Worm (Caenorhabditis elegans): ENCODE results near the gene ZK938.1.

Gene ZK938.1

DNA sequence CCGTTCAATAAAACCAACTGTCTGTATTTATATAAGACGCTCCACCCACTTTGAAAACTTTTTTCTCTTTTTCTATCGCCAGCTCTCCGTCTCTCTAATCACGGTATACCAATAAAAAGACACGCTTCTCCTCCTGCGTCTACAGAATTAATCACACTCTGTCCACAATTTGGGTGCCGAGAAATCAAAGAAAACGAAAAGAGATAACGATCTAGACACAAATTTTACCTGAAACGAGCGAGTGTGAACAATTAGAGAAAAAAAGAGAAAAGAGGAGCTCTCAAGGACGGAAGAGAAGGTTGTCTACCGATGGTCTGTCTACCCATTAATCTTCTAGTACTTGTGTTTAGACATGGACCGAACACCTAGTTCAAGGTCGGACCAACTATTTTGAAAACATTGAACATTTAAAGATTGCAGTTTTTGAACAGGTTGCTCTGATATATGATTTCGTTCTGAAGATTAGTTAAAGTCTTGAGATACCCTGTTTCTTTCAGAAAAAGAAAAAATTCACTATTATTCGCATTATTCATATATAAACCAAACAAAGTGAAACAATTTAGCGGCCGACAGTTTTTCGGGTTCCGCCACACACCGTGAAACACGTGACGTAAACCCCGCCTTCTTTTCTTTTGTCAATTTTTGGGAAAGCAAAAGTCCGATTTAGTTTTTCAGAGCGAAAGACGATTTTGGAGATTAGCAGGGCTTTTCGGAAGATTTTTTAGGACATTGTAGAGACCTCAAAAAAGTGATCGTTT, 41.6 kb upstream of the ZK938.1 start, which contains the start of gene cyp-13A2 (continued):
- TF ChIP-seq nhr-19 (GFP tag; conservative IDR thresholded peaks at IDR 0.05): peak; percentile 50
- TF ChIP-seq lin-13 (GFP tag; optimal IDR thresholded peaks at IDR 0.05): no peak
- TF ChIP-seq nhr-20 (tag; optimal IDR thresholded peaks at IDR 0.05): peak; percentile 88
- TF ChIP-seq egl-27 (tag; optimal IDR thresholded peaks at IDR 0.05): peak; percentile 27 to 59
- TF ChIP-seq tbx-2 (tag; optimal IDR thresholded peaks at IDR 0.05): no peak
- 0 out of 2 replicates have a peak, but pooled peaks have one; percentile 45 for TF ChIP-seq grh-1 (GFP tag; IDR thresholded peaks at IDR 0.05)
- TF ChIP-seq dpl-1 (GFP tag; optimal IDR thresholded peaks at IDR 0.05): peak in 2 of 3 experiments; percentile 16 to 32
- no peak for TF ChIP-seq ceh-63 (GFP tag; optimal IDR thresholded peaks at IDR 0.05)
- no peak for TF ChIP-seq isw-1 (GFP tag; IDR thresholded peaks at IDR 0.05)
- peak; percentile 36 for TF ChIP-seq fos-1 (tag; optimal IDR thresholded peaks at IDR 0.05)
- peak; percentile 99 for TF ChIP-seq nhr-85 (tag)
- TF ChIP-seq unc-30 (tag; optimal IDR thresholded peaks at IDR 0.05): no peak
- peak in 1 of 2 experiments; percentile 48 for TF ChIP-seq mdl-1 (tag; optimal IDR thresholded peaks at IDR 0.05)
- TF ChIP-seq nhr-77 (tag; optimal IDR thresholded peaks at IDR 0.05): peak; percentile 57
- no peak for TF ChIP-seq ces-1 (GFP tag; optimal IDR thresholded peaks at IDR 0.05)
- TF ChIP-seq lin-14 (GFP tag; optimal IDR thresholded peaks at IDR 0.05): peak; percentile 94
- no peak for TF ChIP-seq ceh-88 (GFP tag; IDR thresholded peaks at IDR 0.05)
- peak; percentile 98 for TF ChIP-seq snpc-4 (tag; optimal IDR thresholded peaks at IDR 0.05)
- TF ChIP-seq sup-37 (GFP tag; optimal IDR thresholded peaks at IDR 0.05): no peak
- TF ChIP-seq egl-13 (tag; optimal IDR thresholded peaks at IDR 0.05): no peak
- no peak for TF ChIP-seq ztf-11 (tag; optimal IDR thresholded peaks at IDR 0.05)
- TF ChIP-seq irx-1 (tag; optimal IDR thresholded peaks at IDR 0.05): peak; percentile 23
- TF ChIP-seq hlh-17 (GFP tag; optimal IDR thresholded peaks at IDR 0.05; ENCODE audit: borderline replicate concordance): no peak
- TF ChIP-seq efl-1 (optimal IDR thresholded peaks at IDR 0.05): peak; percentile 32 to 52
- peak in 1 of 2 experiments; percentile 90 for TF ChIP-seq efl-1 (GFP tag; optimal IDR thresholded peaks at IDR 0.05 in 1 of 2)
- no peak for TF ChIP-seq C34B4.2 (tag; optimal IDR thresholded peaks at IDR 0.05)
- no peak for TF ChIP-seq alr-1 (tag; optimal IDR thresholded peaks at IDR 0.05; ENCODE audit: borderline replicate concordance)
- no peak for TF ChIP-seq pax-3 (tag; optimal IDR thresholded peaks at IDR 0.05)
- TF ChIP-seq aly-2 (tag; optimal IDR thresholded peaks at IDR 0.05): no peak
- TF ChIP-seq unc-130 (tag; optimal IDR thresholded peaks at IDR 0.05): no peak
- no peak for TF ChIP-seq xbp-1 (tag; optimal IDR thresholded peaks at IDR 0.05)
- TF ChIP-seq nhr-28 (tag; optimal IDR thresholded peaks at IDR 0.05): no peak
- TF ChIP-seq C16A3.4 (tag; optimal IDR thresholded peaks at IDR 0.05): peak; percentile 8
- TF ChIP-seq ceh-82 (tag; optimal IDR thresholded peaks at IDR 0.05): no peak
- no peak for TF ChIP-seq jun-1 (tag; optimal IDR thresholded peaks at IDR 0.05)
- no peak for TF ChIP-seq fkh-10 (GFP tag; optimal IDR thresholded peaks at IDR 0.05)
- TF ChIP-seq ceh-8 (GFP tag; optimal IDR thresholded peaks at IDR 0.05): no peak
- TF ChIP-seq mep-1 (tag; optimal IDR thresholded peaks at IDR 0.05): peak; percentile 45

DNA sequence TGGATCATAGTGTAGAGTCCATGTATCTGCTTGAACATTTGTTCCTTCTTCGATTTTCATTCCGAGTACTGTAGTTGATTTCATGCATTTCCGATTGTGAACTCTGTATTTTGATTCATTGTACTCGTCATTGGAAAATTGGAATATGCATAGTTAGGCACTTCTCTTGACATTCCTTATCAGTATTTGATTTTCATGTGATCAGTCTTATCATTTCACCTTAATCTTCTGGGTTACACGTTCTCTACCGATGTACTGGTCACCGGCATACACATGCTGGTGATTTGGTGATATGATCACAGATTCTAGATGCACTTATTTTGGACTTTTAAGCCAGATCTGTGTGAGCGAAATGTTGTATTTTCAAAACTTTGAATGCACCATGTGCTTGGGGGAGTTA, 38.0 kb upstream of the ZK938.1 start:
- TF ChIP-seq nhr-11 (tag; optimal IDR thresholded peaks at IDR 0.05): no peak
- no peak for TF ChIP-seq hlh-4 (tag; optimal IDR thresholded peaks at IDR 0.05)
- TF ChIP-seq swsn-7 (tag; optimal IDR thresholded peaks at IDR 0.05): no peak
- TF ChIP-seq egl-27 (tag; optimal IDR thresholded peaks at IDR 0.05): no peak
- TF ChIP-seq nhr-71 (tag; optimal IDR thresholded peaks at IDR 0.05): peak; percentile 40
- TF ChIP-seq Y116A8C.19 (tag; optimal IDR thresholded peaks at IDR 0.05; ENCODE audit: borderline replicate concordance): no peak
- TF ChIP-seq pqm-1 (tag; optimal IDR thresholded peaks at IDR 0.05): peak; percentile 81
- no peak for TF ChIP-seq ztf-11 (tag; optimal IDR thresholded peaks at IDR 0.05)
- TF ChIP-seq aly-2 (tag; optimal IDR thresholded peaks at IDR 0.05): no peak
- no peak for TF ChIP-seq sox-4 (tag; optimal IDR thresholded peaks at IDR 0.05)
- no peak for TF ChIP-seq ztf-4 (tag; optimal IDR thresholded peaks at IDR 0.05)
- no peak for TF ChIP-seq blmp-1 (tag; optimal IDR thresholded peaks at IDR 0.05)
- no peak for TF ChIP-seq C34B4.2 (tag; optimal IDR thresholded peaks at IDR 0.05)
- no peak for TF ChIP-seq nhr-237 (tag; optimal IDR thresholded peaks at IDR 0.05)
- TF ChIP-seq nhr-20 (tag; optimal IDR thresholded peaks at IDR 0.05): peak; percentile 62
- TF ChIP-seq vab-15 (tag; optimal IDR thresholded peaks at IDR 0.05): no peak
- no peak for TF ChIP-seq nhr-84 (tag; optimal IDR thresholded peaks at IDR 0.05)
- TF ChIP-seq hpl-2 (GFP tag; optimal IDR thresholded peaks at IDR 0.05): no peak
- no peak for TF ChIP-seq efl-1 (optimal IDR thresholded peaks at IDR 0.05)
- TF ChIP-seq efl-1 (GFP tag; optimal IDR thresholded peaks at IDR 0.05 in 1 of 2): peak in 1 of 2 experiments; percentile 4
- peak; percentile 14 for TF ChIP-seq nhr-90 (tag; optimal IDR thresholded peaks at IDR 0.05; ENCODE audit: poor library complexity)
